Fruit fly (Drosophila melanogaster): ENCODE data around the gene CG46439.

- no peak for TF ChIP-seq dl (GFP tag; optimal IDR thresholded peaks at IDR 0.05; ENCODE audit: insufficient read depth in 1 of 2, partially characterized antibody in 2 of 2)
- no peak for TF ChIP-seq Vsx2 (GFP tag; optimal IDR thresholded peaks at IDR 0.05; ENCODE audit: partially characterized antibody)
- no peak for TF ChIP-seq Mio (GFP tag; optimal IDR thresholded peaks at IDR 0.05)
- TF ChIP-seq dsf (GFP tag; optimal IDR thresholded peaks at IDR 0.05; ENCODE audit: borderline replicate concordance), result no peak
- no peak for TF ChIP-seq Sp1 (GFP tag; optimal IDR thresholded peaks at IDR 0.05)
Measured at dm6 chr3L:11065850-11066249, 30.2 kb downstream of the CG46439 start.
